Fruit fly (Drosophila melanogaster) whole organism, embryonic: ENCODE results near the gene CG18661.

Source experiments
- Abd-B ChIP-seq: fragments of 200-800 bp; sonication (Bioruptor generic); optimal IDR thresholded peaks from 2 replicates; lab custom pipeline; 2018; ENCODE audit warnings: missing biosample characterization, mild to moderate bottlenecking, missing genetic modification characterization, moderate library complexity
- CG42726 ChIP-seq: fragments of 200-800 bp; sonication (Bioruptor generic); IDR thresholded peaks from 2 replicates; pipeline ENCODE4 v1.3.6; 2022; ENCODE audit warnings: missing biosample characterization, missing genetic modification characterization; ENCODE audit not compliant: partially characterized antibody
- CG4282 ChIP-seq: fragments of 200-800 bp; sonication (Bioruptor generic); optimal IDR thresholded peaks from 2 replicates; lab custom pipeline; 2016; ENCODE audit warnings: missing biosample characterization, missing genetic modification characterization
- Lim3 ChIP-seq: fragments of 200-800 bp; sonication (Bioruptor generic); IDR thresholded peaks from 2 replicates; pipeline ENCODE4 v1.3.6; 2022; ENCODE audit warnings: missing biosample characterization, missing genetic modification characterization
- Spps ChIP-seq: fragments of 200-800 bp; sonication (Bioruptor generic); optimal IDR thresholded peaks from 2 replicates; lab custom pipeline; 2018; ENCODE audit warnings: missing biosample characterization, mild to moderate bottlenecking, missing genetic modification characterization
- hth ChIP-seq: fragments of >200 bp; optimal IDR thresholded peaks from 2 replicates; lab custom pipeline; 2017; ENCODE audit warnings: inconsistent platforms
- lilli ChIP-seq: fragments of 200-800 bp; sonication (Bioruptor generic); optimal IDR thresholded peaks from 3 replicates; lab custom pipeline; 2016; ENCODE audit warnings: missing biosample characterization, missing genetic modification characterization
- psq ChIP-seq: fragments of 200-800 bp; sonication (Bioruptor generic); optimal IDR thresholded peaks from 2 replicates; lab custom pipeline; 2017; ENCODE audit warnings: missing biosample characterization, missing genetic modification characterization

dm6 chr2L:9010267-9010666, 12.9 kb downstream of the CG18661 start, which contains the start of gene CG9568:
- TF ChIP-seq Lim3 (GFP tag; lab: Robert Waterston, UW) (no peak), CG4282 (GFP tag; lab: Kevin White, UChicago) (no peak), CG42726 (GFP tag; lab: Robert Waterston, UW) (no peak), psq (GFP tag; lab: Kevin White, UChicago) (no peak), Spps (no peak), Abd-B (no peak), lilli (no peak), hth (lab: Kevin White, UChicago) (no peak)
